Worm (Caenorhabditis elegans) whole organism, L4/young adult: ENCODE results near the gene W08G11.3.

Experiments used
- W03F9.2 ChIP-seq: fragments of 150-350 bp; optimal IDR thresholded peaks from 2 replicates; lab custom pipeline; 2014; ENCODE audit warnings: missing biosample characterization, missing genetic modification characterization
- dao-5 ChIP-seq: sonication (generic microtip); optimal IDR thresholded peaks from 2 replicates; lab custom pipeline; 2016; ENCODE audit warnings: missing genotype, missing genetic modification characterization, moderate library complexity, missing compliant biosample characterization
- him-1 ChIP-seq: sonication (generic microtip); optimal IDR thresholded peaks from 2 replicates; lab custom pipeline; 2016; ENCODE audit warnings: missing genotype, missing genetic modification reagents, missing genetic modification characterization, missing compliant biosample characterization

DNA sequence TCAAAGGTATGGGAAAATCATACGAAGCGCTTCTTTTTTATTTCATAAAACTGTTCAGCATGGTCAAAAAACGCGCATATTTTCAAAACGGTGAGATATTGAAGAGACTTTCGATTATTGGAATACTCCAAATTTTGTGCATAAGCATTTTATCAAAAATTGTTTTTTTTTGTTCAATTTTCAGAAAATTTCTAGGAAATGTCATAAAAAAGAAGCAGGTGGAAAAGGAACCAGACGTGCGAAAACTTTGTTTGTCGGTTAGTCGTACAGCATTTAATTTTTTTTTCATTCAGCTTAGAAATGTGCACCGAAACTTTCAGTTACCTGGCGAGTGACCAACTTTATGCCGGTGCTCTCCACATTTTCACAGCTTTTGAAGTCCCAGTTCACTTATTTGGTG is 34.1 kb upstream of the W08G11.3 start, which contains the start of gene srh-167:
- TF ChIP-seq him-1 (tag; lab: Kevin White, UChicago) (no peak), dao-5 (tag; lab: Kevin White, UChicago) (no peak), W03F9.2 (no peak)
